Fruit fly (Drosophila melanogaster): Measurements from ENCODE around the gene Ir7c.

The Ir7c gene

dm6 chrX:7892539-7892899 is 18.3 kb downstream of the Ir7c start (continued):
- TF ChIP-seq Dll (GFP tag; IDR thresholded peaks at IDR 0.05; ENCODE audit: partially characterized antibody) (no peak), Dbx (GFP tag; IDR thresholded peaks at IDR 0.05) (no peak), Hey (tag; optimal IDR thresholded peaks at IDR 0.05) (no peak), zfh1 (GFP tag; IDR thresholded peaks at IDR 0.05) (no peak), CG11085 (GFP tag; IDR thresholded peaks at IDR 0.05) (no peak), CG12744 (GFP tag; optimal IDR thresholded peaks at IDR 0.05) (no peak), grau (tag; optimal IDR thresholded peaks at IDR 0.05) (no peak), fd3F (GFP tag; optimal IDR thresholded peaks at IDR 0.05) (no peak), mam (GFP tag; optimal IDR thresholded peaks at IDR 0.05) (no peak), ATbp (GFP tag; optimal IDR thresholded peaks at IDR 0.05) (no peak), B-H1 (GFP tag; IDR thresholded peaks at IDR 0.05) (no peak), CG11247 (GFP tag; IDR thresholded peaks at IDR 0.05) (no peak), GATAe (GFP tag; conservative IDR thresholded peaks at IDR 0.05) (no peak), CG3838 (GFP tag; optimal IDR thresholded peaks at IDR 0.05) (no peak), nau (GFP tag; optimal IDR thresholded peaks at IDR 0.05) (no peak), CG17186 (GFP tag; optimal IDR thresholded peaks at IDR 0.05) (no peak), CG30403 (GFP tag; optimal IDR thresholded peaks at IDR 0.05) (peak; percentile 18), HmgD (GFP tag; optimal IDR thresholded peaks at IDR 0.05) (no peak), Awh (GFP tag; IDR thresholded peaks at IDR 0.05) (no peak), Adf1 (GFP tag; IDR thresholded peaks at IDR 0.05) (no peak), CG16863 (GFP tag; optimal IDR thresholded peaks at IDR 0.05) (no peak), Lim3 (GFP tag; IDR thresholded peaks at IDR 0.05) (no peak), CG12659 (GFP tag; optimal IDR thresholded peaks at IDR 0.05) (no peak), CG30020 (tag; optimal IDR thresholded peaks at IDR 0.05) (no peak), salm (tag; optimal IDR thresholded peaks at IDR 0.05) (no peak), Xrp1 (GFP tag; IDR thresholded peaks at IDR 0.05) (peak; percentile 42; the same call in 1 of the 2 replicates), CG9727 (GFP tag; optimal IDR thresholded peaks at IDR 0.05) (peak; percentile 25), CG34422 (GFP tag; IDR thresholded peaks at IDR 0.05) (no peak), CG14710 (tag; optimal IDR thresholded peaks at IDR 0.05) (peak; percentile 17), CG8290 (GFP tag; optimal IDR thresholded peaks at IDR 0.05) (no peak), CG8290 (tag; optimal IDR thresholded peaks at IDR 0.05) (no peak), sug (tag; optimal IDR thresholded peaks at IDR 0.05) (no peak), CG3407 (GFP tag; optimal IDR thresholded peaks at IDR 0.05) (no peak), CG31365 (tag; optimal IDR thresholded peaks at IDR 0.05) (no peak), gro (GFP tag; optimal IDR thresholded peaks at IDR 0.05) (no peak), Opbp (GFP tag; IDR thresholded peaks at IDR 0.05; ENCODE audit: partially characterized antibody) (no peak), Sox102F (GFP tag; optimal IDR thresholded peaks at IDR 0.05) (no peak), CG10543 (GFP tag; optimal IDR thresholded peaks at IDR 0.05) (no peak), ken (GFP tag; IDR thresholded peaks at IDR 0.05) (no peak), Spps (tag; optimal IDR thresholded peaks at IDR 0.05) (no peak), CG11504 (tag; optimal IDR thresholded peaks at IDR 0.05) (peak; percentile 21), ranshi (GFP tag; IDR thresholded peaks at IDR 0.05) (no peak), Nf-YB (GFP tag; optimal IDR thresholded peaks at IDR 0.05) (no peak), CG5953 (GFP tag; IDR thresholded peaks at IDR 0.05) (no peak), CG4360 (GFP tag; IDR thresholded peaks at IDR 0.05) (no peak), CG34376 (GFP tag; optimal IDR thresholded peaks at IDR 0.05) (no peak), gcm2 (GFP tag; optimal IDR thresholded peaks at IDR 0.05) (no peak), Fer3 (tag; optimal IDR thresholded peaks at IDR 0.05) (no peak), Tbp (GFP tag; optimal IDR thresholded peaks at IDR 0.05) (no peak), CG18011 (GFP tag; optimal IDR thresholded peaks at IDR 0.05) (no peak), schlank (tag; optimal IDR thresholded peaks at IDR 0.05) (no peak), CG10321 (GFP tag; IDR thresholded peaks at IDR 0.05) (no peak), CG3163 (GFP tag; optimal IDR thresholded peaks at IDR 0.05) (no peak)

Measured in whole organism, embryonic.